Fruit fly (Drosophila melanogaster): ENCODE measurements around the gene Dys.

Gene Dys

DNA sequence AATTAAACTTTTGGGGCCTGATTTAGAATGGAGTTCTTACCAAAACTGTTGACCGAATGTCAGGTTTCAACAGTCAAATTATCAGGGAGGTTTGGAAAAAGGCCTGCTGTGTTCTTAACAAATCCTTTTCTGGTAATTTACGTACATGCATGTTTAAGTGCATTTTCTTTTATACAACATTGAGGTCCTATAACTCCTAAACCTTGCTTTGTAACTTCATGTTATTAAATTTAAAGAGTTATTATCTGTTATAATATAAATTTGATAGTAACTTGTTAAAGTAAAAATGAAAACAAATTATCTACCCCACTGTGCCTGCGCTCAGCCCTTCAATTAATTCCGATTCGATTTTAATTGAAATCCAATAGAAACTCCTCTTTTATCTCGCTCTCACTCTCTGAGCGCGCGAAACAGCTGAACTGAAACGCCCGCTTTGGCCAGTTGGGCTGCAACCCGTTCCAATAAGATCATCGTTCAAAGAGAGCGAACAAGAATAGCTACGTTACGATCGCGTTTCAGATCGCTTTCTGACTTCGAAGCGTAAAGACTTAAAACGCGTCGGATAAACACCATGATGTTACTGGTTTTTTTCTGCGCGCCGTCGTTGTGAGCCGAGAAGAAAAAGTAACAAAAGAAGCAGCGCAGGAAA lies 2.3 kb downstream of the Dys start, which contains the start of gene Scsalpha2 (continued):
- no peak for TF ChIP-seq zfh2 (GFP tag; optimal IDR thresholded peaks at IDR 0.05)
- peak; percentile 74 for TF ChIP-seq sens (GFP tag)
- TF ChIP-seq CG15601 (tag; optimal IDR thresholded peaks at IDR 0.05): peak; percentile 100
- TF ChIP-seq cwo (GFP tag; optimal IDR thresholded peaks at IDR 0.05): no peak
- no peak for TF ChIP-seq mam (GFP tag; optimal IDR thresholded peaks at IDR 0.05)
- no peak for TF ChIP-seq CG15479 (GFP tag; optimal IDR thresholded peaks at IDR 0.05)
- TF ChIP-seq CG30020 (tag; optimal IDR thresholded peaks at IDR 0.05): no peak
- TF ChIP-seq CG12071 (GFP tag; optimal IDR thresholded peaks at IDR 0.05): no peak
- no peak for TF ChIP-seq crol (GFP tag; IDR thresholded peaks at IDR 0.05)
- TF ChIP-seq Rfx (GFP tag; IDR thresholded peaks at IDR 0.05): peak; percentile 35; the same call in 1 of the 2 replicates
- TF ChIP-seq CG3726 (GFP tag; IDR thresholded peaks at IDR 0.05): no peak
- peak; percentile 20 for TF ChIP-seq oc (tag; optimal IDR thresholded peaks at IDR 0.05)
- no peak for TF ChIP-seq ac (GFP tag; optimal IDR thresholded peaks at IDR 0.05)
- no peak for TF ChIP-seq Xbp1 (GFP tag; optimal IDR thresholded peaks at IDR 0.05)
- TF ChIP-seq odd (GFP tag; optimal IDR thresholded peaks at IDR 0.05): no peak
- no peak for TF ChIP-seq Dip3 (GFP tag; optimal IDR thresholded peaks at IDR 0.05)
- TF ChIP-seq CG34422 (GFP tag; IDR thresholded peaks at IDR 0.05): no peak
- TF ChIP-seq Nf-YC (tag; optimal IDR thresholded peaks at IDR 0.05): no peak
- TF ChIP-seq cas (GFP tag; IDR thresholded peaks at IDR 0.05): no peak
- TF ChIP-seq CG14667 (GFP tag; IDR thresholded peaks at IDR 0.05): no peak
- no peak for TF ChIP-seq jumu (GFP tag; optimal IDR thresholded peaks at IDR 0.05)
- no peak for TF ChIP-seq pzg (GFP tag; optimal IDR thresholded peaks at IDR 0.05)
- TF ChIP-seq cato (GFP tag; optimal IDR thresholded peaks at IDR 0.05; ENCODE audit: borderline replicate concordance): no peak
- peak; percentile 41; the same call in 1 of the 3 replicates for TF ChIP-seq ci (GFP tag; IDR thresholded peaks at IDR 0.05)
- TF ChIP-seq CG10274 (GFP tag; optimal IDR thresholded peaks at IDR 0.05): no peak
- no peak for TF ChIP-seq CG1529 (GFP tag; optimal IDR thresholded peaks at IDR 0.05)
- no peak for TF ChIP-seq hkb (optimal IDR thresholded peaks at IDR 0.05)
- TF ChIP-seq hkb (GFP tag; IDR thresholded peaks at IDR 0.05): peak; percentile 24; the same call in 1 of the 2 replicates
- TF ChIP-seq pfk (GFP tag; optimal IDR thresholded peaks at IDR 0.05): peak; percentile 98
- TF ChIP-seq Pdp1 (GFP tag; optimal IDR thresholded peaks at IDR 0.05): peak in 1 of 2 experiments; percentile 34
- no peak for TF ChIP-seq dmrt11E (tag; optimal IDR thresholded peaks at IDR 0.05)
- TF ChIP-seq CG11398 (GFP tag; optimal IDR thresholded peaks at IDR 0.05): no peak
- no peak for TF ChIP-seq pb (GFP tag; optimal IDR thresholded peaks at IDR 0.05)
- peak; percentile 93 for TF ChIP-seq Elba2 (GFP tag; optimal IDR thresholded peaks at IDR 0.05)
- no peak for TF ChIP-seq CG3407 (GFP tag; optimal IDR thresholded peaks at IDR 0.05)
- no peak for TF ChIP-seq NC2β (GFP tag; optimal IDR thresholded peaks at IDR 0.05)
- TF ChIP-seq chm (GFP tag; IDR thresholded peaks at IDR 0.05): no peak; the same call in 1 of the 2 replicates
- peak; percentile 26; the same call in 1 of the 2 replicates for TF ChIP-seq CG5953 (GFP tag; IDR thresholded peaks at IDR 0.05)
- TF ChIP-seq Doc2 (GFP tag; IDR thresholded peaks at IDR 0.05): no peak
- TF ChIP-seq Ptx1 (GFP tag; IDR thresholded peaks at IDR 0.05): no peak
- peak; percentile 53 for TF ChIP-seq CG3163 (GFP tag; optimal IDR thresholded peaks at IDR 0.05)
- no peak for TF ChIP-seq Ssrp (tag; optimal IDR thresholded peaks at IDR 0.05)
- no peak for TF ChIP-seq lilli (GFP tag; optimal IDR thresholded peaks at IDR 0.05)
- TF ChIP-seq Adf1 (GFP tag; IDR thresholded peaks at IDR 0.05): no peak; the same call in 1 of the 2 replicates
- TF ChIP-seq CG3065 (GFP tag; optimal IDR thresholded peaks at IDR 0.05): no peak
- TF ChIP-seq stwl (tag; optimal IDR thresholded peaks at IDR 0.05): peak; percentile 46
- TF ChIP-seq Ravus (GFP tag; IDR thresholded peaks at IDR 0.05): no peak
- TF ChIP-seq gce (GFP tag; IDR thresholded peaks at IDR 0.05): no peak
- TF ChIP-seq CG17568 (GFP tag; optimal IDR thresholded peaks at IDR 0.05): no peak
- TF ChIP-seq Jarid2 (GFP tag; optimal IDR thresholded peaks at IDR 0.05): peak; percentile 87
- TF ChIP-seq CG17912 (GFP tag; optimal IDR thresholded peaks at IDR 0.05): no peak
